Worm (Caenorhabditis elegans): Measurements from ENCODE around the gene str-229.
A peak's percentile ranks its signal among the peaks of the same experiment; 100 is the strongest.

str-229 gene

ce11 chrV:3884550-3884949, 17.8 kb downstream of the str-229 start:
- TF ChIP-seq unc-120 (tag; optimal IDR thresholded peaks at IDR 0.05; ENCODE audit: poor library complexity, severe bottlenecking): no peak
- no peak for TF ChIP-seq ztf-11 (tag; optimal IDR thresholded peaks at IDR 0.05)
- TF ChIP-seq nhr-237 (tag; optimal IDR thresholded peaks at IDR 0.05): no peak
- TF ChIP-seq ceh-39 (tag; optimal IDR thresholded peaks at IDR 0.05): no peak
- no peak for TF ChIP-seq M03D4.4 (tag; optimal IDR thresholded peaks at IDR 0.05)
- TF ChIP-seq flh-1 (GFP tag; optimal IDR thresholded peaks at IDR 0.05): no peak
- no peak for TF ChIP-seq mab-5 (tag; optimal IDR thresholded peaks at IDR 0.05)
- no peak for TF ChIP-seq lin-13 (tag; optimal IDR thresholded peaks at IDR 0.05)
- TF ChIP-seq snpc-4 (tag; optimal IDR thresholded peaks at IDR 0.05): no peak
- TF ChIP-seq nhr-12 (tag; optimal IDR thresholded peaks at IDR 0.05): no peak
- no peak for TF ChIP-seq ces-1 (GFP tag; optimal IDR thresholded peaks at IDR 0.05)
- no peak for TF ChIP-seq hlh-1 (tag; optimal IDR thresholded peaks at IDR 0.05)
- TF ChIP-seq mls-2 (tag; optimal IDR thresholded peaks at IDR 0.05): no peak
- TF ChIP-seq bed-3 (GFP tag; optimal IDR thresholded peaks at IDR 0.05): no peak
- TF ChIP-seq elt-1 (tag; optimal IDR thresholded peaks at IDR 0.05; ENCODE audit: borderline replicate concordance, insufficient read depth): no peak
- no peak for TF ChIP-seq ceh-43 (GFP tag; optimal IDR thresholded peaks at IDR 0.05)
- no peak for TF ChIP-seq lsy-2 (tag; optimal IDR thresholded peaks at IDR 0.05)

ce11 chrV:3878223-3878622, 24.1 kb downstream of the str-229 start, which contains the start of gene nhr-159:
TSS of gene nhr-159 (minus strand) at chrV:3878323.
- no peak for TF ChIP-seq flh-1 (GFP tag; optimal IDR thresholded peaks at IDR 0.05)
- TF ChIP-seq pha-4 (tag; optimal IDR thresholded peaks at IDR 0.05): no peak
- no peak for TF ChIP-seq snpc-4 (tag; optimal IDR thresholded peaks at IDR 0.05)
- TF ChIP-seq elt-1 (tag; optimal IDR thresholded peaks at IDR 0.05; ENCODE audit: borderline replicate concordance, insufficient read depth): no peak
- TF ChIP-seq sem-2 (GFP tag; optimal IDR thresholded peaks at IDR 0.05): no peak
- no peak for TF ChIP-seq nhr-76 (tag; optimal IDR thresholded peaks at IDR 0.05)
- no peak for TF ChIP-seq nhr-12 (tag; optimal IDR thresholded peaks at IDR 0.05)
- no peak for TF ChIP-seq blmp-1 (tag; optimal IDR thresholded peaks at IDR 0.05)
- TF ChIP-seq mab-5 (tag; optimal IDR thresholded peaks at IDR 0.05): no peak
- no peak for TF ChIP-seq hlh-1 (tag; optimal IDR thresholded peaks at IDR 0.05)

ce11 chrV:3877242-3877641, 25.1 kb downstream of the str-229 start:
- no peak for TF ChIP-seq mls-2 (tag; optimal IDR thresholded peaks at IDR 0.05)
- no peak for TF ChIP-seq unc-62 (GFP tag; optimal IDR thresholded peaks at IDR 0.05)
- no peak for TF ChIP-seq pha-4 (tag; optimal IDR thresholded peaks at IDR 0.05)
- TF ChIP-seq lin-13 (tag; optimal IDR thresholded peaks at IDR 0.05): no peak
- TF ChIP-seq M03D4.4 (tag; optimal IDR thresholded peaks at IDR 0.05): no peak
- no peak for TF ChIP-seq blmp-1 (tag; optimal IDR thresholded peaks at IDR 0.05)
- TF ChIP-seq nhr-237 (tag; optimal IDR thresholded peaks at IDR 0.05): no peak
- no peak for TF ChIP-seq sptf-1 (tag; optimal IDR thresholded peaks at IDR 0.05)
- no peak for TF ChIP-seq flh-1 (GFP tag; optimal IDR thresholded peaks at IDR 0.05)
- TF ChIP-seq elt-1 (tag; optimal IDR thresholded peaks at IDR 0.05; ENCODE audit: borderline replicate concordance, insufficient read depth): no peak
- TF ChIP-seq ces-1 (GFP tag; optimal IDR thresholded peaks at IDR 0.05): no peak
- TF ChIP-seq bed-3 (GFP tag; optimal IDR thresholded peaks at IDR 0.05): no peak
- no peak for TF ChIP-seq nhr-12 (tag; optimal IDR thresholded peaks at IDR 0.05)

- TF ChIP-seq elt-3 (tag; optimal IDR thresholded peaks at IDR 0.05): no peak
- no peak for TF ChIP-seq zip-8 (tag; optimal IDR thresholded peaks at IDR 0.05)
- TF ChIP-seq ceh-43 (GFP tag; optimal IDR thresholded peaks at IDR 0.05): no peak
- TF ChIP-seq unc-120 (tag; optimal IDR thresholded peaks at IDR 0.05; ENCODE audit: poor library complexity, severe bottlenecking): no peak
- no peak for TF ChIP-seq snpc-4 (tag; optimal IDR thresholded peaks at IDR 0.05)
- no peak for TF ChIP-seq lsy-2 (tag; optimal IDR thresholded peaks at IDR 0.05)
- TF ChIP-seq mls-2 (tag; optimal IDR thresholded peaks at IDR 0.05): no peak
- TF ChIP-seq lin-13 (tag; optimal IDR thresholded peaks at IDR 0.05): no peak
- no peak for TF ChIP-seq nhr-237 (tag; optimal IDR thresholded peaks at IDR 0.05)
- TF ChIP-seq blmp-1 (tag; optimal IDR thresholded peaks at IDR 0.05): no peak
- TF ChIP-seq cnd-1 (tag; optimal IDR thresholded peaks at IDR 0.05): no peak
- TF ChIP-seq sem-2 (GFP tag; optimal IDR thresholded peaks at IDR 0.05): no peak
- TF ChIP-seq sptf-1 (tag; optimal IDR thresholded peaks at IDR 0.05): no peak
- TF ChIP-seq nhr-28 (tag; optimal IDR thresholded peaks at IDR 0.05): no peak
- TF ChIP-seq flh-1 (GFP tag; optimal IDR thresholded peaks at IDR 0.05): no peak
- TF ChIP-seq unc-39 (tag; optimal IDR thresholded peaks at IDR 0.05): no peak
- no peak for TF ChIP-seq nhr-2 (tag; optimal IDR thresholded peaks at IDR 0.05)
These were observed 28.1 kb downstream of the str-229 start, which contains the start of gene nhr-158 for ce11 chrV:3874102-3874744. TSS of gene nhr-158 (minus strand) at chrV:3874152.

- TF ChIP-seq ces-1 (GFP tag; optimal IDR thresholded peaks at IDR 0.05) (peak; percentile 37), mab-5 (tag; optimal IDR thresholded peaks at IDR 0.05) (no peak)
These were observed 32.0 kb downstream of the str-229 start for ce11 chrV:3870359-3870758.
